Worm (Caenorhabditis elegans) whole organism, young adult: Measurements from ENCODE around the gene arcp-1.

Source experiments
- B0019.2 ChIP-seq: fragments of 200-800 bp; sonication (Bioruptor generic); conservative IDR thresholded peaks from 2 replicates; pipeline ENCODE4 v1.3.6; 2022; ENCODE audit warnings: missing genetic modification reagents, missing genetic modification characterization, missing compliant biosample characterization
- B0336.3 ChIP-seq: fragments of 200-800 bp; sonication (Bioruptor generic); IDR thresholded peaks from 2 replicates; pipeline ENCODE4 v1.3.6; 2022; ENCODE audit warnings: missing genetic modification characterization, missing compliant biosample characterization
- D2030.7 ChIP-seq: fragments of 200-800 bp; sonication (Bioruptor generic); IDR thresholded peaks from 2 replicates; pipeline ENCODE4 v1.3.6; 2022; ENCODE audit warnings: missing genetic modification reagents, missing genetic modification characterization, missing compliant biosample characterization
- F22D6.2 ChIP-seq: sonication (generic microtip); optimal IDR thresholded peaks from 2 replicates; lab custom pipeline; 2016; ENCODE audit warnings: mild to moderate bottlenecking, missing genetic modification characterization, missing compliant biosample characterization
- F57C9.4 ChIP-seq: sonication (generic microtip); optimal IDR thresholded peaks from 2 replicates; lab custom pipeline; 2017; ENCODE audit warnings: mild to moderate bottlenecking, missing genetic modification characterization, missing compliant biosample characterization
- K11D2.4 ChIP-seq: fragments of 200-800 bp; sonication (Bioruptor generic); IDR thresholded peaks from 2 replicates; pipeline ENCODE4 v1.3.6; 2022; ENCODE audit warnings: missing genetic modification reagents, missing genetic modification characterization, missing compliant biosample characterization
- Y53G8AR.9 ChIP-seq: fragments of 200-800 bp; sonication (Bioruptor generic); conservative IDR thresholded peaks from 2 replicates; pipeline ENCODE4 v1.3.6; 2022; ENCODE audit warnings: missing genetic modification reagents, missing genetic modification characterization, missing compliant biosample characterization
- Y95B8A.8 ChIP-seq: fragments of 200-800 bp; sonication (Bioruptor generic); IDR thresholded peaks from 2 replicates; pipeline ENCODE4 v1.3.6; 2022; ENCODE audit warnings: missing genetic modification reagents, missing genetic modification characterization, missing compliant biosample characterization
- akir-1 ChIP-seq: fragments of 200-800 bp; sonication (Bioruptor generic); optimal IDR thresholded peaks from 2 replicates; lab custom pipeline; 2018; ENCODE audit warnings: mild to moderate bottlenecking, missing genetic modification characterization, moderate library complexity, missing compliant biosample characterization
- atf-7 ChIP-seq: sonication (generic microtip); optimal IDR thresholded peaks from 2 replicates; lab custom pipeline; 2017; ENCODE audit warnings: mild to moderate bottlenecking, missing genetic modification characterization, missing compliant biosample characterization
- attf-5 ChIP-seq: fragments of 200-800 bp; sonication (Bioruptor generic); optimal IDR thresholded peaks from 2 replicates; lab custom pipeline; 2018; ENCODE audit warnings: mild to moderate bottlenecking, missing genetic modification characterization, missing compliant biosample characterization
- attf-6 ChIP-seq: fragments of 200-800 bp; sonication (Bioruptor generic); IDR thresholded peaks from 2 replicates; pipeline ENCODE4 v1.3.6; 2022; ENCODE audit warnings: missing genetic modification reagents, missing genetic modification characterization, missing compliant biosample characterization
- ceh-27 ChIP-seq: fragments of 200-800 bp; sonication (Bioruptor generic); optimal IDR thresholded peaks from 2 replicates; lab custom pipeline; 2018; ENCODE audit warnings: mild to moderate bottlenecking, missing genetic modification characterization, moderate library complexity, missing compliant biosample characterization
- ceh-91 ChIP-seq: fragments of 200-800 bp; sonication (Bioruptor generic); IDR thresholded peaks from 2 replicates; pipeline ENCODE4 v1.3.6; 2022; ENCODE audit warnings: missing genetic modification reagents, missing genetic modification characterization, missing compliant biosample characterization
- chd-7 ChIP-seq: sonication (generic microtip); optimal IDR thresholded peaks from 2 replicates; lab custom pipeline; 2016; ENCODE audit warnings: mild to moderate bottlenecking, missing genetic modification characterization, moderate library complexity, missing compliant biosample characterization
- die-1 ChIP-seq: sonication (generic microtip); optimal IDR thresholded peaks from 2 replicates; lab custom pipeline; 2016; ENCODE audit warnings: missing genotype, mild to moderate bottlenecking, missing genetic modification characterization, missing compliant biosample characterization
- dox-1 ChIP-seq: fragments of 200-800 bp; sonication (Bioruptor generic); IDR thresholded peaks from 2 replicates; pipeline ENCODE4 v1.3.6; 2022; ENCODE audit warnings: missing genetic modification reagents, missing genetic modification characterization, missing compliant biosample characterization
- efl-1 ChIP-seq: fragments of 150-350 bp; optimal IDR thresholded peaks from 2 replicates; lab custom pipeline; 2014; ENCODE audit warnings: missing biosample characterization, missing genetic modification reagents, missing genetic modification characterization
- egl-18 ChIP-seq: fragments of 200-800 bp; sonication (Bioruptor generic); IDR thresholded peaks from 2 replicates; pipeline ENCODE4 v1.3.6; 2022; ENCODE audit warnings: missing genetic modification reagents, missing genetic modification characterization, missing compliant biosample characterization
- egrh-3 ChIP-seq: fragments of 200-800 bp; sonication (Bioruptor generic); IDR thresholded peaks from 2 replicates; pipeline ENCODE4 v1.3.6; 2022; ENCODE audit warnings: missing genetic modification reagents, missing genetic modification characterization, missing compliant biosample characterization
- hsf-1 ChIP-seq: fragments of 200-800 bp; sonication (Bioruptor generic); IDR thresholded peaks from 2 replicates; pipeline ENCODE4 v1.3.6; 2022; ENCODE audit warnings: missing genetic modification reagents, missing genetic modification characterization, missing compliant biosample characterization
- lin-35 ChIP-seq, 3 experiments: fragments of 150-350 bp in 2 of 3; sonication (generic microtip) in 1 of 3; optimal IDR thresholded peaks; 2 replicates each; lab custom pipeline; 2014 to 2018; ENCODE audit warnings: missing biosample characterization in 3 of 3, missing genetic modification characterization in 3 of 3, missing genetic modification reagents in 3 of 3
- lir-1 ChIP-seq: fragments of 200-800 bp; sonication (Bioruptor generic); conservative IDR thresholded peaks from 2 replicates; pipeline ENCODE4 v1.3.6; 2022; ENCODE audit warnings: missing genetic modification reagents, missing genetic modification characterization, missing compliant biosample characterization
- lsl-1 ChIP-seq: fragments of 200-800 bp; sonication (Bioruptor generic); optimal IDR thresholded peaks from 2 replicates; lab custom pipeline; 2018; ENCODE audit warnings: mild to moderate bottlenecking, missing genetic modification characterization, moderate library complexity, missing compliant biosample characterization
- madf-6 ChIP-seq: fragments of 200-800 bp; sonication (Bioruptor generic); IDR thresholded peaks from 2 replicates; pipeline ENCODE4 v1.3.6; 2022; ENCODE audit warnings: missing genetic modification reagents, missing genetic modification characterization, missing compliant biosample characterization
- madf-8 ChIP-seq: fragments of 200-800 bp; sonication (Bioruptor generic); conservative IDR thresholded peaks from 2 replicates; pipeline ENCODE4 v1.3.6; 2022; ENCODE audit warnings: missing genetic modification reagents, missing genetic modification characterization, missing compliant biosample characterization
- nfyb-1 ChIP-seq: fragments of 200-800 bp; sonication (Bioruptor generic); IDR thresholded peaks from 2 replicates; pipeline ENCODE4 v1.3.6; 2022; ENCODE audit warnings: missing genetic modification reagents, missing genetic modification characterization, missing compliant biosample characterization
- nhr-27 ChIP-seq: fragments of 200-800 bp; sonication (Bioruptor generic); optimal IDR thresholded peaks from 2 replicates; lab custom pipeline; 2018; ENCODE audit warnings: mild to moderate bottlenecking, missing genetic modification characterization, moderate library complexity, missing compliant biosample characterization
- nhr-80 ChIP-seq: sonication (generic microtip); optimal IDR thresholded peaks from 2 replicates; lab custom pipeline; 2016; ENCODE audit warnings: missing genetic modification characterization, missing compliant biosample characterization
- rec-8 ChIP-seq, 2 experiments: sonication (generic microtip); optimal IDR thresholded peaks; 2 replicates each; lab custom pipeline; 2016; ENCODE audit warnings: mild to moderate bottlenecking in 2 of 2, missing genetic modification characterization in 2 of 2, missing genetic modification reagents in 2 of 2, missing genotype in 2 of 2, missing biosample characterization in 1 of 2, missing compliant biosample characterization in 1 of 2, moderate library complexity in 1 of 2
- sdz-38 ChIP-seq: sonication (generic microtip); optimal IDR thresholded peaks from 2 replicates; lab custom pipeline; 2016; ENCODE audit warnings: missing genotype, missing genetic modification characterization, missing compliant biosample characterization
- sea-2 ChIP-seq: fragments of 200-800 bp; sonication (Bioruptor generic); IDR thresholded peaks from 2 replicates; pipeline ENCODE4 v1.3.6; 2022; ENCODE audit warnings: missing genetic modification characterization, missing compliant biosample characterization
- tbp1 ChIP-seq: fragments of 200-800 bp; sonication (Bioruptor generic); optimal IDR thresholded peaks from 2 replicates; lab custom pipeline; 2018; ENCODE audit warnings: mild to moderate bottlenecking, missing genetic modification characterization, missing compliant biosample characterization
- zfh-2 ChIP-seq: fragments of 200-800 bp; sonication (Bioruptor generic); conservative IDR thresholded peaks from 2 replicates; pipeline ENCODE4 v1.3.6; 2022; ENCODE audit warnings: missing genetic modification reagents, missing genetic modification characterization, missing compliant biosample characterization
- ztf-25 ChIP-seq: fragments of 200-800 bp; sonication (Bioruptor generic); IDR thresholded peaks from 2 replicates; pipeline ENCODE4 v1.3.6; 2022; ENCODE audit warnings: missing genetic modification reagents, missing genetic modification characterization, missing compliant biosample characterization
- ztf-28 ChIP-seq: fragments of 200-800 bp; sonication (Bioruptor generic); IDR thresholded peaks from 2 replicates; pipeline ENCODE4 v1.3.6; 2022; ENCODE audit warnings: missing genetic modification reagents, missing genetic modification characterization, missing compliant biosample characterization
- ztf-6 ChIP-seq: fragments of 200-800 bp; sonication (Bioruptor generic); IDR thresholded peaks from 2 replicates; pipeline ENCODE4 v1.3.6; 2022; ENCODE audit warnings: missing genetic modification reagents, missing genetic modification characterization, missing compliant biosample characterization

The arcp-1 gene

ce11 chrIII:3764043-3764442 is 4.8 kb upstream of the arcp-1 start:
- TF ChIP-seq atf-7 (tag; lab: Kevin White, UChicago) (peak; percentile 2), F22D6.2 (no peak), nhr-80 (tag; lab: Kevin White, UChicago) (peak; percentile 91), Y95B8A.8 (GFP tag; lab: Robert Waterston, UW) (no peak), dox-1 (GFP tag; lab: Robert Waterston, UW) (peak; percentile 27; the same call in 1 of the 2 replicates)

ce11 chrIII:3745138-3745537 is 14.1 kb downstream of the arcp-1 start, which contains the start of gene lin-48:
Gene lin-48, plus strand, starts transcription at chrIII:3745438.
- TF ChIP-seq attf-5 (no peak), lin-35 (GFP tag; optimal IDR thresholded peaks at IDR 0.05; lab: Kevin White, UChicago) (no peak), dox-1 (GFP tag; lab: Robert Waterston, UW) (no peak), lsl-1 (GFP tag; lab: Kevin White, UChicago) (no peak), rec-8 (tag; optimal IDR thresholded peaks at IDR 0.05; lab: Kevin White, UChicago) (no peak)

- TF ChIP-seq lir-1 (GFP tag; lab: Robert Waterston, UW) (no peak), egl-18 (GFP tag; lab: Robert Waterston, UW) (no peak), Y53G8AR.9 (GFP tag; lab: Robert Waterston, UW) (no peak), chd-7 (tag; lab: Kevin White, UChicago) (no peak), ztf-28 (GFP tag; lab: Robert Waterston, UW) (no peak), nhr-80 (tag; lab: Kevin White, UChicago) (no peak), F57C9.4 (tag; lab: Kevin White, UChicago) (no peak), ztf-6 (no peak)
Measured at ce11 chrIII:3743367-3743766, 15.8 kb downstream of the arcp-1 start.

- TF ChIP-seq egrh-3 (GFP tag; lab: Robert Waterston, UW), result 0 out of 2 replicates have a peak, but pooled peaks have one; percentile 17
- peak; percentile 58; the same call in 1 of the 2 replicates for TF ChIP-seq zfh-2 (GFP tag; lab: Robert Waterston, UW)
- peak; percentile 74 for TF ChIP-seq madf-6 (GFP tag; lab: Robert Waterston, UW)
- no peak for TF ChIP-seq ztf-6
- TF ChIP-seq madf-8, result peak; percentile 37; the same call in 1 of the 2 replicates
- no peak for TF ChIP-seq F22D6.2
- TF ChIP-seq efl-1 (GFP tag; lab: Kevin White, UChicago), result peak; percentile 50
- TF ChIP-seq, all 124 proteins: peak for 5
Measured at ce11 chrIII:3742090-3742489, 17.1 kb downstream of the arcp-1 start.

ce11 chrIII:3738331-3738730 is 20.9 kb downstream of the arcp-1 start:
- TF ChIP-seq attf-6 (GFP tag; lab: Robert Waterston, UW) (no peak), K11D2.4 (GFP tag; lab: Robert Waterston, UW) (no peak), die-1 (tag; lab: Kevin White, UChicago) (no peak), D2030.7 (no peak), B0336.3 (no peak), ztf-25 (GFP tag; lab: Robert Waterston, UW) (no peak), hsf-1 (GFP tag; lab: Robert Waterston, UW) (no peak), akir-1 (GFP tag; lab: Kevin White, UChicago) (no peak), B0019.2 (no peak), sdz-38 (tag; lab: Kevin White, UChicago) (no peak), sea-2 (GFP tag; lab: Robert Waterston, UW) (no peak), nfyb-1 (GFP tag; lab: Robert Waterston, UW) (no peak), nhr-27 (tag; lab: Kevin White, UChicago) (no peak), ceh-91 (GFP tag; lab: Robert Waterston, UW) (no peak), tbp1 (no peak), ceh-27 (no peak)
